Worm (Caenorhabditis elegans) whole organism, L4 larva: Measurements from ENCODE around the gene npr-18.

Experiments
- lim-7 ChIP-seq: fragments of 200-800 bp; sonication (Bioruptor generic); IDR thresholded peaks from 2 replicates; pipeline ENCODE4 v1.3.6; 2022; ENCODE audit warnings: missing genetic modification characterization, missing compliant biosample characterization
- lin-29 ChIP-seq: fragments of 200-800 bp; sonication (Bioruptor generic); IDR thresholded peaks from 2 replicates; pipeline ENCODE4 v1.3.6; 2022; ENCODE audit warnings: missing genetic modification reagents, missing genetic modification characterization, missing compliant biosample characterization
- nhr-6 ChIP-seq: fragments of 150-350 bp; optimal IDR thresholded peaks from 2 replicates; lab custom pipeline; 2014; ENCODE audit warnings: missing biosample characterization, missing genetic modification characterization

DNA sequence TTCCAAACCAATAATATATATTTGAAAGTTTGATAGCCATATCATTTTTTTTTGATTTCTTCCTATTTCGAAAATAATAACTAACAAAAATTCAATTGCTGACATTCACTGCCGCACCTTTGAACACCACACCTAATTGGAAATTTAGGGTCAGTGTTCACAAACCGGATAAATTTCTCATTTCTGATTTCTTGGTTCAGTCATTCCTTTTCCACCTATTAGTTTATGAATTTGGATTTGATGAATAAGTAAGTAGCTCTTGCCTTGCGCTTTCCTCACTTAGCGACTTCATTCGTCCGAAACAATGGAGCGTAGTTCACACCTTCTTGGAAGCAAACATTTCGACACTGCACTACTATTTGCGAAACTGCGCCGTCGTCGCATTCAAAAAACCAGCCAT, 15.5 kb downstream of the npr-18 start, which contains the start of gene F15G9.1:
- no peak for TF ChIP-seq lim-7 (GFP tag; lab: Robert Waterston, UW)
- TF ChIP-seq lin-29, result no peak
- TF ChIP-seq nhr-6 (tag; lab: Kevin White, UChicago), result no peak
